Fruit fly (Drosophila melanogaster) Kc167 (cell line): ENCODE data around the gene CG3436.

Experiments
- Sin3A ChIP-seq: fragments of >200 bp; optimal IDR thresholded peaks from 2 replicates; lab custom pipeline; 2018; ENCODE audit warnings: missing external identifiers
- h ChIP-seq: fragments of >200 bp; optimal IDR thresholded peaks from 3 replicates; lab custom pipeline; 2018; ENCODE audit warnings: missing external identifiers
- insv ChIP-seq: fragments of >200 bp; optimal IDR thresholded peaks from 3 replicates; lab custom pipeline; 2018; ENCODE audit warnings: missing external identifiers
- psq ChIP-seq: fragments of >200 bp; optimal IDR thresholded peaks from 2 replicates; lab custom pipeline; 2017; ENCODE audit warnings: missing external identifiers
- ttk ChIP-seq: sonication (Bioruptor generic); optimal IDR thresholded peaks from 2 replicates; lab custom pipeline; 2017; ENCODE audit warnings: missing external identifiers

DNA sequence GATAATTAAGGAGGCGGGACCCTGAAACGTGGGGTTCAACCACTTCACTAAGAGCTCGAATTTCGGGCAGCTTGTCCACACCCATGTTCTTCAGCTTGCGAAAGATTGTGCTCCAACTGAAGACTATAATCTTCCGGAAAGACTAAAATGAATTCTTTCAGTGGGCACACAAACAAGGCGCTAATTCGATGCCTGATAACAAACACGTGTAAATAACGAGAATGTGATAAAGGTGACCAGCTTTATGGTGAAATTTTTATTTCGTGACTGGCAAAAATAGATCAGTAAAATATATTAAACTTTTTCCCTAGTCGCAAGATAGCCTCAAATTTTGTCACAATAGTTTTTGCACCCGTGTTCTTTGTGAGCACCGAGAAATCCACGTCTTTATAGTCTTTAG lies 15.0 kb upstream of the CG3436 start, which contains the start of the genes CG31975 and ovm:
- no peak for TF ChIP-seq insv
- no peak for TF ChIP-seq h (lab: Kevin White, UChicago)
- TF ChIP-seq psq (lab: Kevin White, UChicago) = no peak
- TF ChIP-seq ttk (lab: Kevin White, UChicago) = no peak
- TF ChIP-seq Sin3A (lab: Kevin White, UChicago) = no peak
